Fruit fly (Drosophila melanogaster) whole organism, embryonic: Measurements from ENCODE around the gene eIF3d1.

Source experiments
- CG10462 ChIP-seq: fragments of 200-800 bp; sonication (Bioruptor generic); optimal IDR thresholded peaks from 2 replicates; lab custom pipeline; 2016; ENCODE audit warnings: missing biosample characterization, missing genetic modification characterization
- CG12391 ChIP-seq: fragments of 200-800 bp; sonication (Bioruptor generic); optimal IDR thresholded peaks from 3 replicates; lab custom pipeline; 2018; ENCODE audit warnings: missing biosample characterization, mild to moderate bottlenecking, missing genetic modification characterization, moderate library complexity
- CG13624 ChIP-seq: fragments of 200-800 bp; sonication (Bioruptor generic); optimal IDR thresholded peaks from 2 replicates; lab custom pipeline; 2016; ENCODE audit warnings: missing biosample characterization, missing genetic modification characterization
- CG14860 ChIP-seq: fragments of 200-800 bp; sonication (Bioruptor generic); IDR thresholded peaks from 3 replicates; pipeline ENCODE4 v1.3.6; 2022; ENCODE audit warnings: missing biosample characterization, missing genetic modification characterization; ENCODE audit not compliant: partially characterized antibody
- CG15479 ChIP-seq: fragments of 200-800 bp; sonication (Bioruptor generic); optimal IDR thresholded peaks from 3 replicates; lab custom pipeline; 2019; ENCODE audit warnings: missing biosample characterization, mild to moderate bottlenecking, missing genetic modification characterization, moderate library complexity
- CG16779 ChIP-seq: fragments of 200-800 bp; sonication (Bioruptor generic); IDR thresholded peaks from 2 replicates; pipeline ENCODE4 v1.3.6; 2022; ENCODE audit warnings: missing biosample characterization, missing genetic modification characterization
- CG18476 ChIP-seq: fragments of 200-800 bp; sonication (Bioruptor generic); optimal IDR thresholded peaks from 2 replicates; lab custom pipeline; 2016; ENCODE audit warnings: missing biosample characterization, mild to moderate bottlenecking, missing genetic modification characterization
- CG2202 ChIP-seq: fragments of 200-800 bp; sonication (Bioruptor generic); optimal IDR thresholded peaks from 2 replicates; lab custom pipeline; 2018; ENCODE audit warnings: missing biosample characterization, mild to moderate bottlenecking, missing genetic modification characterization
- CG3163 ChIP-seq: fragments of 200-800 bp; sonication (Bioruptor generic); optimal IDR thresholded peaks from 3 replicates; lab custom pipeline; 2016; ENCODE audit warnings: missing biosample characterization, missing genetic modification characterization
- CG6813 ChIP-seq: fragments of 200-800 bp; sonication (Bioruptor generic); optimal IDR thresholded peaks from 2 replicates; lab custom pipeline; 2017; ENCODE audit warnings: missing biosample characterization, missing genetic modification characterization, mild to moderate bottlenecking, moderate library complexity, missing genetic modification reagents
- CG7987 ChIP-seq: fragments of 200-800 bp; sonication (Bioruptor generic); optimal IDR thresholded peaks from 2 replicates; lab custom pipeline; 2018; ENCODE audit warnings: missing biosample characterization, mild to moderate bottlenecking, missing genetic modification characterization, moderate library complexity
- CG8765 ChIP-seq: fragments of 200-800 bp; sonication (Bioruptor generic); IDR thresholded peaks from 2 replicates; pipeline ENCODE4 v1.3.6; 2022; ENCODE audit warnings: missing biosample characterization, missing genetic modification characterization
- CG9727 ChIP-seq: fragments of 200-800 bp; sonication (Bioruptor generic); optimal IDR thresholded peaks from 3 replicates; lab custom pipeline; 2017; ENCODE audit warnings: missing biosample characterization, mild to moderate bottlenecking, missing genetic modification characterization
- Camta ChIP-seq: fragments of 200-800 bp; sonication (Bioruptor generic); optimal IDR thresholded peaks from 2 replicates; lab custom pipeline; 2016; ENCODE audit warnings: missing biosample characterization, missing genetic modification characterization
- Deaf1 ChIP-seq: fragments of 200-800 bp; optimal IDR thresholded peaks from 3 replicates; lab custom pipeline; 2019; ENCODE audit warnings: missing biosample characterization, mild to moderate bottlenecking, missing genetic modification characterization, moderate library complexity
- Hr78 ChIP-seq, 2 experiments: fragments of 200-800 bp in 1 of 2; fragments of >200 bp in 1 of 2; sonication (Bioruptor generic) in 1 of 2; optimal IDR thresholded peaks; 2 replicates each; lab custom pipeline; 2017 to 2019; ENCODE audit warnings: missing biosample characterization in 2 of 2, missing genetic modification characterization in 2 of 2, mild to moderate bottlenecking in 1 of 2, moderate library complexity in 1 of 2
- Jarid2 ChIP-seq: fragments of 200-800 bp; sonication (Bioruptor generic); optimal IDR thresholded peaks from 3 replicates; lab custom pipeline; 2017; ENCODE audit warnings: mild to moderate bottlenecking, missing biosample characterization, missing genetic modification reagents, missing genetic modification characterization
- Lhr ChIP-seq: fragments of 200-800 bp; sonication (Bioruptor generic); optimal IDR thresholded peaks from 3 replicates; lab custom pipeline; 2017; ENCODE audit warnings: mild to moderate bottlenecking, missing biosample characterization, missing genetic modification reagents, missing genetic modification characterization
- MBD-R2 ChIP-seq: fragments of 200-800 bp; sonication (Bioruptor generic); IDR thresholded peaks from 2 replicates; pipeline ENCODE4 v1.3.6; 2022; ENCODE audit warnings: missing biosample characterization, missing genetic modification characterization
- MESR4 ChIP-seq: fragments of 200-800 bp; sonication (Bioruptor generic); optimal IDR thresholded peaks from 2 replicates; lab custom pipeline; 2018; ENCODE audit warnings: missing biosample characterization, mild to moderate bottlenecking, missing genetic modification characterization, moderate library complexity
- Nf-YC ChIP-seq: fragments of 200-800 bp; optimal IDR thresholded peaks from 3 replicates; lab custom pipeline; 2019; ENCODE audit warnings: missing biosample characterization, mild to moderate bottlenecking, missing genetic modification characterization, moderate library complexity
- Xbp1 ChIP-seq: fragments of 200-800 bp; sonication (Bioruptor generic); optimal IDR thresholded peaks from 3 replicates; lab custom pipeline; 2016; ENCODE audit warnings: missing biosample characterization, mild to moderate bottlenecking, missing genetic modification characterization
- ab ChIP-seq: fragments of 200-800 bp; sonication (Bioruptor generic); optimal IDR thresholded peaks from 2 replicates; lab custom pipeline; 2016; ENCODE audit warnings: missing biosample characterization, missing genetic modification characterization
- amos ChIP-seq: fragments of 200-800 bp; sonication (Bioruptor generic); IDR thresholded peaks from 2 replicates; pipeline ENCODE4 v1.3.6; 2022; ENCODE audit warnings: missing biosample characterization, missing genetic modification characterization; ENCODE audit not compliant: partially characterized antibody
- ara ChIP-seq: fragments of 200-800 bp; sonication (Bioruptor generic); IDR thresholded peaks from 2 replicates; pipeline ENCODE4 v1.3.6; 2022; ENCODE audit warnings: missing biosample characterization, missing genetic modification characterization
- ase ChIP-seq: fragments of 200-800 bp; sonication (Bioruptor generic); IDR thresholded peaks from 3 replicates; pipeline ENCODE4 v1.3.6; 2022; ENCODE audit warnings: missing biosample characterization, missing genetic modification characterization
- ci ChIP-seq: fragments of 200-800 bp; sonication (Bioruptor generic); IDR thresholded peaks from 3 replicates; pipeline ENCODE4 v1.3.6; 2022; ENCODE audit warnings: missing biosample characterization, missing genetic modification characterization
- dan ChIP-seq: fragments of 200-800 bp; sonication (Bioruptor generic); IDR thresholded peaks from 2 replicates; pipeline ENCODE4 v1.3.6; 2022; ENCODE audit warnings: missing biosample characterization, missing genetic modification characterization
- disco-r ChIP-seq: fragments of 200-800 bp; sonication (Bioruptor generic); optimal IDR thresholded peaks from 2 replicates; lab custom pipeline; 2016; ENCODE audit warnings: missing biosample characterization, missing genetic modification characterization
- ewg ChIP-seq: fragments of 200-800 bp; sonication (Bioruptor generic); optimal IDR thresholded peaks from 3 replicates; lab custom pipeline; 2017; ENCODE audit warnings: mild to moderate bottlenecking, missing biosample characterization, missing genetic modification reagents, missing genetic modification characterization
- ftz-f1 ChIP-seq: fragments of 200-800 bp; sonication (Bioruptor generic); optimal IDR thresholded peaks from 2 replicates; lab custom pipeline; 2016; ENCODE audit warnings: missing biosample characterization, missing genetic modification characterization
- hkb ChIP-seq, 2 experiments: fragments of 200-800 bp in 1 of 2; fragments of >200 bp in 1 of 2; sonication (Bioruptor generic) in 1 of 2; IDR thresholded peaks in 1 of 2; optimal IDR thresholded peaks in 1 of 2; 2 replicates each; pipeline versions ENCODE4 v1.3.6 to Lab custom; 2017 to 2022; ENCODE audit warnings: missing biosample characterization in 1 of 2, missing genetic modification characterization in 1 of 2
- hth ChIP-seq: fragments of >200 bp; optimal IDR thresholded peaks from 2 replicates; lab custom pipeline; 2017; ENCODE audit warnings: inconsistent platforms
- ind ChIP-seq: fragments of 200-800 bp; sonication (Bioruptor generic); optimal IDR thresholded peaks from 3 replicates; lab custom pipeline; 2016; ENCODE audit warnings: missing biosample characterization, missing genetic modification characterization
- klu ChIP-seq: fragments of 200-800 bp; sonication (Bioruptor generic); IDR thresholded peaks from 2 replicates; pipeline ENCODE4 v1.3.6; 2022; ENCODE audit warnings: missing biosample characterization, missing genetic modification characterization
- luna ChIP-seq: fragments of 200-800 bp; sonication (Bioruptor generic); optimal IDR thresholded peaks from 2 replicates; lab custom pipeline; 2016; ENCODE audit warnings: missing biosample characterization, missing genetic modification characterization
- nerfin-2 ChIP-seq: fragments of 200-800 bp; sonication (Bioruptor generic); IDR thresholded peaks from 2 replicates; pipeline ENCODE4 v1.3.6; 2022; ENCODE audit warnings: missing biosample characterization, missing genetic modification characterization; ENCODE audit not compliant: partially characterized antibody
- oc ChIP-seq: fragments of 200-800 bp; sonication (Bioruptor generic); optimal IDR thresholded peaks from 2 replicates; lab custom pipeline; 2018; ENCODE audit warnings: missing biosample characterization, mild to moderate bottlenecking, missing genetic modification characterization, moderate library complexity
- pfk ChIP-seq: fragments of 200-800 bp; sonication (Bioruptor generic); optimal IDR thresholded peaks from 2 replicates; lab custom pipeline; 2018; ENCODE audit warnings: missing biosample characterization, mild to moderate bottlenecking, missing genetic modification characterization, moderate library complexity
- pho ChIP-seq: fragments of 200-800 bp; sonication (Bioruptor generic); optimal IDR thresholded peaks from 2 replicates; lab custom pipeline; 2016; ENCODE audit warnings: missing biosample characterization, missing genetic modification characterization
- schlank ChIP-seq: fragments of 200-800 bp; sonication (Bioruptor generic); optimal IDR thresholded peaks from 2 replicates; lab custom pipeline; 2018; ENCODE audit warnings: missing biosample characterization, mild to moderate bottlenecking, missing genetic modification characterization
- sens ChIP-seq: fragments of 200-800 bp; sonication (Bioruptor generic); peaks from one replicate; lab custom pipeline; 2016; ENCODE audit warnings: missing biosample characterization, missing genetic modification characterization
- ssp ChIP-seq: fragments of 200-800 bp; sonication (Bioruptor generic); IDR thresholded peaks from 2 replicates; pipeline ENCODE4 v1.3.6; 2022; ENCODE audit warnings: missing biosample characterization, missing genetic modification characterization
- sug ChIP-seq: fragments of 200-800 bp; optimal IDR thresholded peaks from 2 replicates; lab custom pipeline; 2019; ENCODE audit warnings: missing biosample characterization, mild to moderate bottlenecking, missing genetic modification characterization, moderate library complexity
- tio ChIP-seq: fragments of 200-800 bp; sonication (Bioruptor generic); optimal IDR thresholded peaks from 2 replicates; lab custom pipeline; 2017; ENCODE audit warnings: missing biosample characterization, missing genetic modification characterization, inconsistent platforms
- ttk ChIP-seq: fragments of 200-800 bp; sonication (Bioruptor generic); IDR thresholded peaks from 2 replicates; pipeline ENCODE4 v2.1.2; 2022; ENCODE audit warnings: missing biosample characterization, missing genetic modification characterization
- usp ChIP-seq: fragments of >200 bp; optimal IDR thresholded peaks from 2 replicates; lab custom pipeline; 2017; ENCODE audit warnings: missing biosample characterization, missing genetic modification characterization
- vfl ChIP-seq: fragments of 200-800 bp; sonication (Bioruptor generic); optimal IDR thresholded peaks from 2 replicates; lab custom pipeline; 2016; ENCODE audit warnings: missing biosample characterization, missing genetic modification characterization
- wor ChIP-seq: fragments of 200-800 bp; sonication (Bioruptor generic); IDR thresholded peaks from 2 replicates; pipeline ENCODE4 v1.3.6; 2022; ENCODE audit warnings: missing biosample characterization, missing genetic modification characterization

The eIF3d1 gene

DNA sequence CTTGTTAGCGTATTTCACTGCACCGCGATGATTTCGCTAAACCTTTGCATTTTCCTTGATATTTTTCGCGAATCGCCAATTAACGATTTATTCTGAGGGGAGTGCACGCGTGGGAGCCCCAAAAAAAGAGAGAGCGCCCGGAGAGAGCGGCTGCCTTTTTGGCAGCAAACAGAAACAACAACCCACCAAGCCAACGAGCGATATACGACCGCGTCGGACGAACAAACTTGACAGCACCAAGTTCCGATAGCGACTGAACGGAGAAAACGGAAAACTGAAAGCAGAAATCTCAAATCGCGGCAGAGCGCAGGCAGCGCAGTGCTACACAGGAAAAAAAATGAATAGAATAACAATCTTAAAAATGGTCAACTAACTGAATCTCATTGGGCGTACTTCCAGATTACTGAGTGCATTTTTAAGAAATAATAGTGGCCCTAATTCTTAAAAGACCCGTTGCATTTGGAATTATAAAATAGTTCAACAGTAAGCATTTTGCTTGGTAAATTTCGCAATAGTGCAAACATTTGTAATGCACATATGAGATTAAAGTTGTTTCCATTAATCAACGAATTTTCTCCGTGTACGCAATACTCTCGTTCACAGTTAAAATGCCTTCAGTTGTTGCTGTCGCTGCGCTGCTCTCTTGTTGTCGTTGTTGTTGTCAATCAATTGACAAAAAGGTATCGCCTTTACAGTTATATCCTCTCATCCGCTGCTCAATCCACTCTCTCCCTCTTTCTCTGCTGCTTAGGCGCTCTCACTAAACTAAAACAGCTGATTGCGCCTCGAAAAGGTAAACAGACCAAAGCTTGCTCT is 10.2 kb upstream of the eIF3d1 start, which contains the start of gene CG31145 (continued):
- TF ChIP-seq schlank (tag; lab: Kevin White, UChicago) (peak; percentile 98), Jarid2 (GFP tag; lab: Kevin White, UChicago) (peak; percentile 97), ttk (peak; percentile 99), amos (GFP tag; lab: Robert Waterston, UW) (no peak; the same call in 1 of the 2 replicates), ind (GFP tag; lab: Kevin White, UChicago) (peak; percentile 100), CG13624 (GFP tag; lab: Kevin White, UChicago) (peak; percentile 100), ara (GFP tag; lab: Robert Waterston, UW) (peak; percentile 98), CG2202 (tag; lab: Kevin White, UChicago) (peak; percentile 96), ssp (GFP tag; lab: Robert Waterston, UW) (peak; percentile 95), hth (lab: Kevin White, UChicago) (no peak), vfl (GFP tag; lab: Kevin White, UChicago) (peak; percentile 99), Camta (GFP tag; lab: Kevin White, UChicago) (peak; percentile 100), ase (GFP tag; lab: Robert Waterston, UW) (peak; percentile 98), CG8765 (peak; percentile 93), pfk (GFP tag; lab: Kevin White, UChicago) (peak; percentile 47), MESR4 (GFP tag; lab: Kevin White, UChicago) (peak; percentile 73), disco-r (GFP tag; lab: Kevin White, UChicago) (peak; percentile 99), CG9727 (GFP tag; lab: Kevin White, UChicago) (peak; percentile 99), ftz-f1 (peak; percentile 90), Nf-YC (tag; lab: Kevin White, UChicago) (peak; percentile 93), CG3163 (GFP tag; lab: Kevin White, UChicago) (peak; percentile 95), sug (peak; percentile 98), Hr78 (GFP tag; optimal IDR thresholded peaks at IDR 0.05; lab: Kevin White, UChicago) (peak in 1 of 2 experiments; percentile 98), MBD-R2 (GFP tag; lab: Robert Waterston, UW) (peak; percentile 98), Lhr (peak; percentile 98), nerfin-2 (GFP tag; lab: Robert Waterston, UW) (no peak), sens (GFP tag; lab: Kevin White, UChicago) (peak; percentile 100), CG6813 (GFP tag; lab: Kevin White, UChicago) (peak; percentile 99), wor (GFP tag; lab: Robert Waterston, UW) (peak; percentile 99), CG7987 (GFP tag; lab: Kevin White, UChicago) (peak; percentile 97), klu (peak; percentile 99), Deaf1 (tag; lab: Kevin White, UChicago) (peak; percentile 92), luna (GFP tag; lab: Kevin White, UChicago) (peak; percentile 99), ewg (GFP tag; lab: Kevin White, UChicago) (peak; percentile 99), CG10462 (GFP tag; lab: Kevin White, UChicago) (peak; percentile 99), CG15479 (GFP tag; lab: Kevin White, UChicago) (peak; percentile 65), usp (GFP tag; lab: Kevin White, UChicago) (no peak), dan (GFP tag; lab: Robert Waterston, UW) (peak; percentile 89), tio (peak; percentile 100), pho (GFP tag; lab: Kevin White, UChicago) (peak; percentile 100), ab (GFP tag; lab: Kevin White, UChicago) (peak; percentile 99), CG16779 (GFP tag; lab: Robert Waterston, UW) (peak; percentile 96), ci (GFP tag; lab: Robert Waterston, UW) (peak; percentile 98), CG14860 (GFP tag; lab: Robert Waterston, UW) (no peak), CG12391 (peak; percentile 100), CG18476 (GFP tag; lab: Kevin White, UChicago) (peak; percentile 99), oc (tag; lab: Kevin White, UChicago) (peak; percentile 99), Xbp1 (GFP tag; lab: Kevin White, UChicago) (peak; percentile 100), hkb (optimal IDR thresholded peaks at IDR 0.05; lab: Kevin White, UChicago) (no peak), hkb (GFP tag; IDR thresholded peaks at IDR 0.05; lab: Robert Waterston, UW) (peak; percentile 99)
